Worm (Caenorhabditis elegans): ENCODE results near the gene exos-2.

exos-2 gene

DNA sequence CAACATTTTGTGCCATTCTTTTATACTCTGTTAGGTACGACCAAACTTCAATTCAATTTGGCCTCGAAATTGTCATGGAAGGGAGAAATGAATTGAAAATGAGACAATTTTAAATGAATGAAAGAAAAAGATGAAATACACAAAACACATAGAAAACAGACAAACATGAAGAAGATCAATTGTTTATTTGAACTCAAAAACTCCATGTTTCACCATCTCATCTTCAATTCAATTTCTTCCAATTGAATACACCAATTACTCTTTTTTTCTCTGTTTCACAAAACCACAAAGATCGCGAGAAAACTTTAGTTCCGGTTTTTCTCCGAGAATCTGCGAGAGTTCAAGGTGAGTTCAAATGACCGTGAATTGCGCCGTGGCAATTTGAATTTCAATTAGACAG lies 11.9 kb downstream of the exos-2 start:
- TF ChIP-seq Y67H2A.10 (GFP tag; conservative IDR thresholded peaks at IDR 0.05) (no peak), attf-3 (GFP tag; conservative IDR thresholded peaks at IDR 0.05) (no peak), lsl-1 (GFP tag; optimal IDR thresholded peaks at IDR 0.05) (no peak), hrde-1 (tag; optimal IDR thresholded peaks at IDR 0.05; ENCODE audit: borderline replicate concordance) (no peak), dpff-1 (tag; optimal IDR thresholded peaks at IDR 0.05) (no peak)

- TF ChIP-seq F23B12.7 (tag; optimal IDR thresholded peaks at IDR 0.05; ENCODE audit: insufficient read depth) (no peak), B0336.3 (GFP tag; IDR thresholded peaks at IDR 0.05) (no peak), pha-4 (tag; optimal IDR thresholded peaks at IDR 0.05) (peak; percentile 19), nfya-1 (tag; optimal IDR thresholded peaks at IDR 0.05; ENCODE audit: borderline replicate concordance, insufficient read depth) (no peak), hmg-1.2 (GFP tag; IDR thresholded peaks at IDR 0.05) (0 out of 2 replicates have a peak, but pooled peaks have one; percentile 20)
These were observed 16.3 kb downstream of the exos-2 start, which contains the start of gene acp-7 for ce11 chrIV:6431582-6431981. Gene acp-7 (minus strand): TSS chrIV:6431682.

- TF ChIP-seq gei-17 (GFP tag; optimal IDR thresholded peaks at IDR 0.05) (no peak), unc-62 (GFP tag; optimal IDR thresholded peaks at IDR 0.05) (peak; percentile 25), nhr-80 (tag; optimal IDR thresholded peaks at IDR 0.05) (peak; percentile 61), unc-130 (GFP tag; optimal IDR thresholded peaks at IDR 0.05) (no peak)
These were observed 17.1 kb downstream of the exos-2 start for ce11 chrIV:6432375-6432774.

DNA sequence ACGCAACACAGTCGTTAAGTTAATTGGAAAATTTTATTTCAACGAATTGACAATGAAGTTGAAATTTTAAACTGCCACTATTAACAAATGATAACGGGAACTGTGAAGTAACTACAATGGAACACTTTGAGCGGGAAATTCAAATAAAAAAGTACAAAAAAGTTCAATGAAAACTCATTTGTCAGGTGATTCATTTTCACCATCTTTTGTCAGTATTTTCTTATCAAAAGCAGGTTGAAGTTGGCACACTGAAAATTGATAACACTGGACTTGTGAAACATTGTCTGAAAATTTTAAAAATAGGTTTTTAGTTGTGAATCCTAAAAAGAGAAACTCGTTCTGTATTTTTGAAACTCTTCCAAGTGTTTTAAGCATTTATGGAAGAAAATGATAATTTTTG lies 18.1 kb downstream of the exos-2 start:
- TF ChIP-seq bed-2 (GFP tag; IDR thresholded peaks at IDR 0.05) = no peak
- TF ChIP-seq nhr-80 (tag; optimal IDR thresholded peaks at IDR 0.05) = peak; percentile 55

DNA sequence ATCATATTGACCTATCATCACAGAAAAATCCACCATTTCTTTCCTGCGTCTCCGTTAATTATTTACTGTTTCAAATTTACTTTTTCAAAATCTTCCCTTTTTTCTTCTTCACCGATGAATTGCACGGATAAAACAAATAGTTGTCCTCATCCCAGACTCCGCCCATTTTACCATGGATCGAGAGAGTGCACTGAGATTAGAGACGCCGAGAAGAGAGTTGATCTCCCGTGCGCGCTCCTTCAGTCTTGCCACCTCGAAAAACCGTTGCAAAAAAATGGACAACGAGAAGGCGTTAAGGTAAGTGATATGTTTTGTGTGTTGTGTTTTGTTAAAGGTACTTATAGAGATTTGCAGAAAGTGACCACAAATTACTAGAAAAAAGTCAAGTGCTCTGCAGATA lies 22.8 kb downstream of the exos-2 start, which contains the start of gene dlc-5:
Gene dlc-5, plus strand, starts transcription at position 154 of the 400 bp plus-strand sequence.
- TF ChIP-seq let-526 (GFP tag; IDR thresholded peaks at IDR 0.05) = no peak
- TF ChIP-seq egl-44 (GFP tag; IDR thresholded peaks at IDR 0.05) = no peak
- no peak for TF ChIP-seq K11D2.4 (GFP tag; IDR thresholded peaks at IDR 0.05)
- no peak for TF ChIP-seq dpff-1 (tag; optimal IDR thresholded peaks at IDR 0.05)
- no peak for TF ChIP-seq ccch-3 (GFP tag; optimal IDR thresholded peaks at IDR 0.05)
- no peak for TF ChIP-seq rcor-1 (GFP tag; IDR thresholded peaks at IDR 0.05)
- TF ChIP-seq ceh-100 (GFP tag; IDR thresholded peaks at IDR 0.05) = no peak
- TF ChIP-seq attf-5 (GFP tag; optimal IDR thresholded peaks at IDR 0.05) = no peak
- TF ChIP-seq Y53G8AR.9 (GFP tag; conservative IDR thresholded peaks at IDR 0.05) = no peak
- TF ChIP-seq ztf-28 (GFP tag; IDR thresholded peaks at IDR 0.05) = no peak
- TF ChIP-seq B0336.3 (GFP tag; IDR thresholded peaks at IDR 0.05) = no peak
- TF ChIP-seq ceh-58 (GFP tag; IDR thresholded peaks at IDR 0.05) = no peak
- no peak for TF ChIP-seq ceh-40 (GFP tag; IDR thresholded peaks at IDR 0.05)
- TF ChIP-seq hmg-20 (GFP tag; IDR thresholded peaks at IDR 0.05) = no peak

DNA sequence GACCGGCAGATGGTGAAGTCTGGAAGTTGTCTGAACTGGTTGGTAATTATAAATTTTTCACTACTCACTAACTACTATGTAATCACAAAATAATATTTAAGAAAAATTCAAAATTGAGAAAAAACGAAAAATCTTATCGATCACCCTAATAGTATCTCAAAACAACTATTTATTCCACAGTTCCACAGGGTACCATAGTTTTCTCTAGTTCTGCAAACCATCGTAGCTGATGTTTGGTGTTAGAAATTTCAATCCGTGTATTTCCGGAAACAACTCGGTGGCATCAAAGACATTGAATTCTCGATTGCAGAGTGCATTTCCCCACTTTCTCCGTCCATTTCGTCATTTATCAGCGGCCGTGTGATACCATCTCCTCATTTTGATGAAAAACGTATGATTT lies 26.3 kb downstream of the exos-2 start, which contains the start of gene Y73B6BL.31:
Gene Y73B6BL.31, plus strand, starts transcription at position 301 of the 400 bp plus-strand sequence.
- TF ChIP-seq B0261.1 (tag; optimal IDR thresholded peaks at IDR 0.05) (no peak), bed-2 (GFP tag; IDR thresholded peaks at IDR 0.05) (no peak), ccch-3 (GFP tag; optimal IDR thresholded peaks at IDR 0.05) (no peak), nfyb-1 (GFP tag; IDR thresholded peaks at IDR 0.05) (no peak)

Measured in whole organism, young adult.